Fruit fly (Drosophila melanogaster) whole organism, embryonic: ENCODE results near the gene BckdhA.

Experiments
- Bdp1 ChIP-seq: fragments of 200-800 bp; sonication (Bioruptor generic); optimal IDR thresholded peaks from 3 replicates; lab custom pipeline; 2016; ENCODE audit warnings: missing biosample characterization, missing genetic modification characterization
- CG10147 ChIP-seq: fragments of 200-800 bp; sonication (Bioruptor generic); optimal IDR thresholded peaks from 2 replicates; lab custom pipeline; 2019; ENCODE audit warnings: missing biosample characterization, mild to moderate bottlenecking, missing genetic modification characterization, moderate library complexity
- CG10462 ChIP-seq: fragments of 200-800 bp; sonication (Bioruptor generic); optimal IDR thresholded peaks from 2 replicates; lab custom pipeline; 2016; ENCODE audit warnings: missing biosample characterization, missing genetic modification characterization
- CG12071 ChIP-seq: fragments of 200-800 bp; sonication (Bioruptor generic); optimal IDR thresholded peaks from 3 replicates; lab custom pipeline; 2018; ENCODE audit warnings: missing biosample characterization, mild to moderate bottlenecking, missing genetic modification characterization
- CG15269 ChIP-seq: fragments of 200-800 bp; sonication (Bioruptor generic); optimal IDR thresholded peaks from 2 replicates; lab custom pipeline; 2018; ENCODE audit warnings: missing biosample characterization, mild to moderate bottlenecking, missing genetic modification characterization, moderate library complexity
- CG1603 ChIP-seq: fragments of 200-800 bp; sonication (Bioruptor generic); optimal IDR thresholded peaks from 2 replicates; lab custom pipeline; 2019; ENCODE audit warnings: missing biosample characterization, mild to moderate bottlenecking, missing genetic modification characterization, moderate library complexity
- CG17359 ChIP-seq: fragments of 200-800 bp; sonication (Bioruptor generic); optimal IDR thresholded peaks from 3 replicates; lab custom pipeline; 2018; ENCODE audit warnings: missing biosample characterization, mild to moderate bottlenecking, missing genetic modification characterization, moderate library complexity
- CG17385 ChIP-seq: fragments of 200-800 bp; sonication (Bioruptor generic); optimal IDR thresholded peaks from 3 replicates; lab custom pipeline; 2018; ENCODE audit warnings: missing biosample characterization, mild to moderate bottlenecking, missing genetic modification characterization
- CG17802 ChIP-seq: fragments of 200-800 bp; sonication (Bioruptor generic); optimal IDR thresholded peaks from 2 replicates; lab custom pipeline; 2018; ENCODE audit warnings: missing biosample characterization, mild to moderate bottlenecking, missing genetic modification characterization, moderate library complexity
- CG2199 ChIP-seq: fragments of 200-800 bp; sonication (Bioruptor generic); IDR thresholded peaks from 3 replicates; pipeline ENCODE4 v1.3.6; 2022; ENCODE audit warnings: missing biosample characterization, missing genetic modification characterization
- CG6175 ChIP-seq: fragments of 200-800 bp; sonication (Bioruptor generic); IDR thresholded peaks from 3 replicates; pipeline ENCODE4 v1.3.6; 2022; ENCODE audit warnings: missing biosample characterization, missing genetic modification characterization
- CG6683 ChIP-seq: fragments of 200-800 bp; sonication (Bioruptor generic); optimal IDR thresholded peaks from 2 replicates; lab custom pipeline; 2017; ENCODE audit warnings: missing biosample characterization, mild to moderate bottlenecking, missing genetic modification characterization, missing genetic modification reagents
- CG8290 ChIP-seq, 3 experiments: fragments of 200-800 bp; sonication (Bioruptor generic); optimal IDR thresholded peaks; 2 replicates each; lab custom pipeline; 2016 to 2019; ENCODE audit warnings: missing biosample characterization in 3 of 3, missing genetic modification characterization in 3 of 3, mild to moderate bottlenecking in 2 of 3, moderate library complexity in 1 of 3
- CG9609 ChIP-seq: fragments of 200-800 bp; sonication (Bioruptor generic); optimal IDR thresholded peaks from 3 replicates; lab custom pipeline; 2016; ENCODE audit warnings: missing biosample characterization, missing genetic modification characterization
- Camta ChIP-seq: fragments of 200-800 bp; sonication (Bioruptor generic); optimal IDR thresholded peaks from 2 replicates; lab custom pipeline; 2016; ENCODE audit warnings: missing biosample characterization, missing genetic modification characterization
- D ChIP-seq, 2 experiments: fragments of 200-800 bp in 1 of 2; fragments of >200 bp in 1 of 2; sonication (Bioruptor generic) in 1 of 2; optimal IDR thresholded peaks; 2 replicates in 1 of 2; 3 replicates in 1 of 2; lab custom pipeline; 2017; ENCODE audit warnings: mild to moderate bottlenecking in 1 of 2, missing biosample characterization in 1 of 2, missing genetic modification characterization in 1 of 2, missing genetic modification reagents in 1 of 2
- Elba2 ChIP-seq: fragments of 200-800 bp; sonication (Bioruptor generic); optimal IDR thresholded peaks from 3 replicates; lab custom pipeline; 2016; ENCODE audit warnings: missing biosample characterization, missing genetic modification characterization
- Ets97D ChIP-seq: fragments of 200-800 bp; sonication (Bioruptor generic); optimal IDR thresholded peaks from 3 replicates; lab custom pipeline; 2016; ENCODE audit warnings: missing biosample characterization, missing genetic modification characterization
- Lhr ChIP-seq: fragments of 200-800 bp; sonication (Bioruptor generic); optimal IDR thresholded peaks from 3 replicates; lab custom pipeline; 2017; ENCODE audit warnings: mild to moderate bottlenecking, missing biosample characterization, missing genetic modification reagents, missing genetic modification characterization
- Lim3 ChIP-seq: fragments of 200-800 bp; sonication (Bioruptor generic); IDR thresholded peaks from 2 replicates; pipeline ENCODE4 v1.3.6; 2022; ENCODE audit warnings: missing biosample characterization, missing genetic modification characterization
- Lpt ChIP-seq: fragments of >200 bp; optimal IDR thresholded peaks from 2 replicates; lab custom pipeline; 2018; ENCODE audit warnings: missing biosample characterization, missing genetic modification characterization
- Mrtf ChIP-seq: fragments of 200-800 bp; sonication (Bioruptor generic); IDR thresholded peaks from 3 replicates; pipeline ENCODE4 v1.3.6; 2022; ENCODE audit warnings: missing biosample characterization, missing genetic modification characterization
- NC2α ChIP-seq: fragments of 200-800 bp; sonication (Bioruptor generic); optimal IDR thresholded peaks from 2 replicates; lab custom pipeline; 2016; ENCODE audit warnings: missing biosample characterization, missing genetic modification characterization
- Nf-YC ChIP-seq: fragments of 200-800 bp; optimal IDR thresholded peaks from 3 replicates; lab custom pipeline; 2019; ENCODE audit warnings: missing biosample characterization, mild to moderate bottlenecking, missing genetic modification characterization, moderate library complexity
- Ptx1 ChIP-seq: fragments of 200-800 bp; sonication (Bioruptor generic); IDR thresholded peaks from 2 replicates; pipeline ENCODE4 v1.3.6; 2022; ENCODE audit warnings: missing biosample characterization, missing genetic modification characterization
- Tbp ChIP-seq: fragments of >200 bp; optimal IDR thresholded peaks from 2 replicates; lab custom pipeline; 2018; ENCODE audit warnings: missing biosample characterization, missing genetic modification characterization
- Trl ChIP-seq, 3 experiments: fragments of >200 bp in 2 of 3; fragments of 200-800 bp in 1 of 3; sonication (Bioruptor generic) in 1 of 3; optimal IDR thresholded peaks; 2 replicates in 1 of 3; 3 replicates in 2 of 3; lab custom pipeline; 2016 to 2017; ENCODE audit warnings: missing biosample characterization in 1 of 3, missing genetic modification characterization in 1 of 3
- Vsx1 ChIP-seq: fragments of 200-800 bp; sonication (Bioruptor generic); optimal IDR thresholded peaks from 2 replicates; lab custom pipeline; 2017; ENCODE audit warnings: missing biosample characterization, mild to moderate bottlenecking, missing genetic modification characterization, missing genetic modification reagents
- amos ChIP-seq: fragments of 200-800 bp; sonication (Bioruptor generic); IDR thresholded peaks from 2 replicates; pipeline ENCODE4 v1.3.6; 2022; ENCODE audit warnings: missing biosample characterization, missing genetic modification characterization; ENCODE audit not compliant: partially characterized antibody
- chif ChIP-seq, 2 experiments: fragments of 200-800 bp; sonication (Bioruptor generic); optimal IDR thresholded peaks; 3 replicates each; lab custom pipeline; 2016; ENCODE audit warnings: missing biosample characterization in 2 of 2, missing genetic modification characterization in 2 of 2
- dmrt11E ChIP-seq: fragments of 200-800 bp; sonication (Bioruptor generic); optimal IDR thresholded peaks from 3 replicates; lab custom pipeline; 2018; ENCODE audit warnings: missing biosample characterization, mild to moderate bottlenecking, missing genetic modification characterization, moderate library complexity
- dmrt99B ChIP-seq: fragments of 200-800 bp; sonication (Bioruptor generic); optimal IDR thresholded peaks from 2 replicates; lab custom pipeline; 2018; ENCODE audit warnings: missing biosample characterization, mild to moderate bottlenecking, missing genetic modification characterization, moderate library complexity
- gem ChIP-seq: fragments of 200-800 bp; sonication (Bioruptor generic); optimal IDR thresholded peaks from 2 replicates; lab custom pipeline; 2019; ENCODE audit warnings: missing biosample characterization, mild to moderate bottlenecking, missing genetic modification characterization, moderate library complexity
- grn ChIP-seq: fragments of 200-800 bp; sonication (Bioruptor generic); optimal IDR thresholded peaks from 3 replicates; lab custom pipeline; 2017; ENCODE audit warnings: missing biosample characterization, missing genetic modification characterization
- gsb-n ChIP-seq: fragments of 200-800 bp; sonication (Bioruptor generic); optimal IDR thresholded peaks from 3 replicates; lab custom pipeline; 2018; ENCODE audit warnings: missing biosample characterization, mild to moderate bottlenecking, missing genetic modification characterization
- gt ChIP-seq: fragments of 200-800 bp; sonication (Bioruptor generic); IDR thresholded peaks from 2 replicates; pipeline ENCODE4 v1.3.6; 2022; ENCODE audit warnings: missing biosample characterization, missing genetic modification characterization
- insv ChIP-seq, 2 experiments: fragments of 200-800 bp; sonication (Bioruptor generic); optimal IDR thresholded peaks; 3 replicates each; lab custom pipeline; 2016 to 2018; ENCODE audit warnings: missing biosample characterization in 2 of 2, missing genetic modification characterization in 2 of 2
- nau ChIP-seq: fragments of 200-800 bp; sonication (Bioruptor generic); optimal IDR thresholded peaks from 3 replicates; lab custom pipeline; 2017; ENCODE audit warnings: missing biosample characterization, mild to moderate bottlenecking, missing genetic modification characterization, missing genetic modification reagents
- nerfin-1 ChIP-seq: fragments of 200-800 bp; sonication (Bioruptor generic); optimal IDR thresholded peaks from 3 replicates; lab custom pipeline; 2019; ENCODE audit warnings: missing biosample characterization, mild to moderate bottlenecking, missing genetic modification characterization, moderate library complexity
- oc ChIP-seq: fragments of 200-800 bp; sonication (Bioruptor generic); optimal IDR thresholded peaks from 2 replicates; lab custom pipeline; 2018; ENCODE audit warnings: missing biosample characterization, mild to moderate bottlenecking, missing genetic modification characterization, moderate library complexity
- pnt ChIP-seq: fragments of 200-800 bp; sonication (Bioruptor generic); optimal IDR thresholded peaks from 3 replicates; lab custom pipeline; 2016; ENCODE audit warnings: missing biosample characterization, missing genetic modification characterization
- sd ChIP-seq: fragments of 200-800 bp; sonication (Bioruptor generic); optimal IDR thresholded peaks from 3 replicates; lab custom pipeline; 2018; ENCODE audit warnings: missing biosample characterization, mild to moderate bottlenecking, missing genetic modification characterization, moderate library complexity
- stc ChIP-seq: fragments of 200-800 bp; sonication (Bioruptor generic); IDR thresholded peaks from 2 replicates; pipeline ENCODE4 v1.3.6; 2022; ENCODE audit warnings: missing biosample characterization, missing genetic modification characterization
- tin ChIP-seq: fragments of 200-800 bp; sonication (Bioruptor generic); optimal IDR thresholded peaks from 3 replicates; lab custom pipeline; 2016; ENCODE audit warnings: missing biosample characterization, missing genetic modification characterization
- tll ChIP-seq, 2 experiments: fragments of 200-800 bp in 1 of 2; fragments of >200 bp in 1 of 2; sonication (Bioruptor generic) in 1 of 2; optimal IDR thresholded peaks; 2 replicates each; lab custom pipeline; 2017 to 2019; ENCODE audit warnings: missing biosample characterization in 2 of 2, missing genetic modification characterization in 2 of 2, mild to moderate bottlenecking in 1 of 2, moderate library complexity in 1 of 2
- trh ChIP-seq: fragments of 200-800 bp; sonication (Bioruptor generic); optimal IDR thresholded peaks from 2 replicates; lab custom pipeline; 2016; ENCODE audit warnings: missing biosample characterization, missing genetic modification characterization

The BckdhA gene

dm6 chr3R:9590952-9591532, 35.5 kb downstream of the BckdhA start, which contains the start of the genes bocks and CG8312 (continued):
- TF ChIP-seq gem (tag; lab: Kevin White, UChicago) (peak; percentile 24), CG17385 (GFP tag; lab: Kevin White, UChicago) (peak; percentile 29), chif (GFP tag; optimal IDR thresholded peaks at IDR 0.05; lab: Kevin White, UChicago) (peak; percentile 28 to 55), CG6683 (GFP tag; lab: Kevin White, UChicago) (no peak), Bdp1 (GFP tag; lab: Kevin White, UChicago) (peak; percentile 26), tin (peak; percentile 58), sd (tag; lab: Kevin White, UChicago) (peak; percentile 57), CG17802 (tag; lab: Kevin White, UChicago) (no peak), CG15269 (peak; percentile 1), nerfin-1 (peak; percentile 50), CG12071 (GFP tag; lab: Kevin White, UChicago) (peak; percentile 17), stc (GFP tag; lab: Robert Waterston, UW) (no peak), CG9609 (GFP tag; lab: Kevin White, UChicago) (peak; percentile 59), Lim3 (no peak)

dm6 chr3R:9591769-9592388, 36.3 kb downstream of the BckdhA start:
- TF ChIP-seq dmrt11E (tag; lab: Kevin White, UChicago) (peak; percentile 14), amos (no peak), CG10147 (GFP tag; lab: Kevin White, UChicago) (no peak), D (optimal IDR thresholded peaks at IDR 0.05; lab: Kevin White, UChicago) (no peak), D (GFP tag; optimal IDR thresholded peaks at IDR 0.05; lab: Kevin White, UChicago) (peak; percentile 1), Ptx1 (GFP tag; lab: Robert Waterston, UW) (no peak), CG17802 (tag; lab: Kevin White, UChicago) (no peak), stc (GFP tag; lab: Robert Waterston, UW) (no peak), grn (peak; percentile 79), insv (GFP tag; optimal IDR thresholded peaks at IDR 0.05; lab: Kevin White, UChicago) (no peak), Nf-YC (tag; lab: Kevin White, UChicago) (no peak), Ets97D (GFP tag; lab: Kevin White, UChicago) (no peak), nau (no peak), tll (GFP tag; optimal IDR thresholded peaks at IDR 0.05; lab: Kevin White, UChicago) (peak in 1 of 2 experiments; percentile 7), pnt (no peak), Camta (GFP tag; lab: Kevin White, UChicago) (no peak), trh (GFP tag; lab: Kevin White, UChicago) (no peak), CG1603 (tag; lab: Kevin White, UChicago) (no peak), CG10462 (GFP tag; lab: Kevin White, UChicago) (no peak), oc (no peak), gsb-n (peak; percentile 2), Vsx1 (GFP tag; lab: Kevin White, UChicago) (peak; percentile 61), CG2199 (no peak), dmrt99B (no peak), Trl (optimal IDR thresholded peaks at IDR 0.05; lab: Kevin White, UChicago) (no peak), Trl (GFP tag; optimal IDR thresholded peaks at IDR 0.05; lab: Kevin White, UChicago) (no peak), Elba2 (GFP tag; lab: Kevin White, UChicago) (peak; percentile 89), NC2α (GFP tag; lab: Kevin White, UChicago) (no peak), Tbp (GFP tag; lab: Kevin White, UChicago) (no peak), CG8290 (GFP tag; optimal IDR thresholded peaks at IDR 0.05; lab: Kevin White, UChicago) (no peak), CG8290 (tag; optimal IDR thresholded peaks at IDR 0.05; lab: Kevin White, UChicago) (no peak), Mrtf (GFP tag; lab: Robert Waterston, UW) (no peak), Lpt (GFP tag; lab: Kevin White, UChicago) (no peak), Lhr (GFP tag; lab: Kevin White, UChicago) (no peak), gt (GFP tag; lab: Robert Waterston, UW) (no peak), CG6175 (GFP tag; lab: Robert Waterston, UW) (no peak), CG17359 (tag; lab: Kevin White, UChicago) (no peak)
